Worm (Caenorhabditis elegans) whole organism, late embryonic: ENCODE results near the gene F02D8.1.

Experiments used
- fax-1 ChIP-seq: sonication (generic microtip); optimal IDR thresholded peaks from 2 replicates; lab custom pipeline; 2016; ENCODE audit warnings: missing genotype, missing genetic modification characterization, missing compliant biosample characterization
- pqm-1 ChIP-seq: sonication (generic microtip); optimal IDR thresholded peaks from 2 replicates; lab custom pipeline; 2016; ENCODE audit warnings: missing genetic modification characterization, missing compliant biosample characterization
- tbx-2 ChIP-seq: sonication (generic microtip); optimal IDR thresholded peaks from 2 replicates; lab custom pipeline; 2016; ENCODE audit warnings: missing genetic modification characterization, missing compliant biosample characterization

DNA sequence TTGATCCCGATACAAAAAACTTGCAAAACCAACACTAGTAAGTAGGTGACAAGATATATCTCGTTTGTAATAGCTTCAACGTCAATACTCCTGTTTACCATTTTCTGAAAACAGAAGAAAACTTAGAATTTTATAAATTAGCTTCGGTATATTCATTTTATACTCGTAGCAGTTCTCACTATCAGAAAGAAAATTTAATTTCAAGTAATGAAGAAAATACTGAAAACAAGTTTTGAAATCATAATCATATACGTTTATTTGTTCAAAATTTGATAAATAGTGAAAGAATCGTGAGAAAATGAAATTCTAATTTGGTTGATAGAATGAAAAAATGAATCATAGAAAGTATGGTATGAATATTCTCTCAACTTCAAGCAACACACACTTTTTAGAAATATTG lies 23.9 kb downstream of the F02D8.1 start, which contains the start of gene C30G7.5:
- no peak for TF ChIP-seq tbx-2 (tag; lab: Kevin White, UChicago)
- TF ChIP-seq pqm-1 (tag; lab: Kevin White, UChicago), result no peak
- TF ChIP-seq fax-1 (tag; lab: Kevin White, UChicago), result no peak
